Fruit fly (Drosophila melanogaster): ENCODE data around the gene ng4.

dm6 chrX:3205887-3206794 is 37.9 kb downstream of the ng4 start:
- TF ChIP-seq rgr (GFP tag; optimal IDR thresholded peaks at IDR 0.05) (peak; percentile 55), sv (GFP tag; optimal IDR thresholded peaks at IDR 0.05) (peak; percentile 59), Mio (GFP tag; optimal IDR thresholded peaks at IDR 0.05) (no peak)
